Worm (Caenorhabditis elegans): ENCODE results near the gene C37E2.3.

Gene C37E2.3

DNA sequence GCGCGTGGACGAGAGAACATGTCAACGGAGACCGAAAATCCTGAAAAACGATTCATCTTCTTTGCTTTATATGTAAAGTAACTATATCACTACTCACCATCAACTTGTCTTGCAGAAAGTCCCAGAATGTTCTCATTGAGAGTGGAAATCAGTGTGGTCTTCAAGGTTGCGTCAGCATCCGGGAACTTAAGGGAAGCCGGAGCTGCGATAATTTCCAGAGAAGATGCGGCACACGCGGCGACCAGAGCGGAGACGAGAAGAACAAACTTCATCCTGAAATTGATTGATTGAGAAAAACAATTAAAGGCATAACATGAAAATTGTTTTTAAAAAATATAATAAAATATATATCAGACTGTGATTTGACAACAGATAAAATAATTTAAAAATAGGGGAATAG is 16.0 kb upstream of the C37E2.3 start, which contains the start of gene vha-20 (continued):
- TF ChIP-seq dpff-1 (tag; optimal IDR thresholded peaks at IDR 0.05): no peak
- TF ChIP-seq madf-8 (GFP tag; conservative IDR thresholded peaks at IDR 0.05): no peak

DNA sequence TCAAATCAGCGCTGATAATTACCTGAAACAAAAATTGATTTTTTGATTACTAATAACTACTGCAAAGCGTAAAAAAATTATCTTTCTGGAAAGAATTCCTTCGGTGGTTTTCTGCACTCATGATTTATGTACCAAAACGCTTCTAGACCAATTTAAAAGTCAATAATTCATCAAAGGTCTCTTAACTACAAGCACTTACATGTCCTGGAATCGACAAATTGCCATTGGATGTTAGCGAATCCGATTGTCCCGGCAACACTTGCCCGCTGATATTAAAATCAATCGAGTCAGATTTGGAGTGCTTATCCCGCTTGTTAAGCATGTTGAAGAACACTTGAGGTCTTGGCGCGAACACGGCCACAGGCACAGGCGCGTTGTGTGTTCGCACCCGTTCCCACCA is 15.1 kb upstream of the C37E2.3 start:
- TF ChIP-seq dpl-1 (GFP tag; optimal IDR thresholded peaks at IDR 0.05) (no peak), ets-4 (GFP tag; optimal IDR thresholded peaks at IDR 0.05) (no peak), cebp-2 (GFP tag; IDR thresholded peaks at IDR 0.05) (0 out of 2 replicates have a peak, but pooled peaks have one; percentile 44), madf-10 (tag; optimal IDR thresholded peaks at IDR 0.05) (no peak)

DNA sequence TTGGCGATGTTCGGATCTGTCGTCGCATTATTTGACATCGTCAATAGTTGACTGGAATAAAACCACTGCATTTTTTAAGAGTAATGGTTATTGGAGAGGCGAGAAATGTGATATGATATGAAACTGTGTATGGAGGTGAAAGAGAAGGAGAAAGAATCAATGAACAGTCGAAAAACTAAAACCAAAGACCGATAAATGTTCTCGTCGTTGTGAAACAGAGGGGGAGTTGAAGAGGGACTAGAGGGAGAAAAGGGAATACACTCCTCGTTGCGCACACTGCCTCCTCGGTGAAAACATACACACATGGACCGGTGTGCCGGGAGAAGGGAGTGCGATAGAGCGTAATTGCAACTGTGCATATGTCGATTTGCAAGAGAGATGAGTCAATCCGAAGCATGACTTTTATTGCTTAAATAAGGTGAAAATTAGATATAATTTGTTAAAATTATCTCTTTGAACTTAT is 10.7 kb upstream of the C37E2.3 start, which contains the start of gene sym-4:
sym-4 (minus strand) TSS at position 51 of the 463 bp plus-strand sequence.
- TF ChIP-seq sdz-38 (tag; optimal IDR thresholded peaks at IDR 0.05) (no peak), attf-3 (GFP tag; conservative IDR thresholded peaks at IDR 0.05) (no peak), mcd-1 (GFP tag; IDR thresholded peaks at IDR 0.05) (peak; percentile 97), K11D2.4 (GFP tag; IDR thresholded peaks at IDR 0.05) (peak; percentile 84), mxl-1 (tag; optimal IDR thresholded peaks at IDR 0.05) (no peak), zim-3 (tag; optimal IDR thresholded peaks at IDR 0.05) (no peak), hmg-1.2 (GFP tag; IDR thresholded peaks at IDR 0.05) (peak; percentile 91), ceh-27 (GFP tag; optimal IDR thresholded peaks at IDR 0.05) (peak; percentile 86), hmg-20 (GFP tag; IDR thresholded peaks at IDR 0.05) (no peak), let-607 (tag; optimal IDR thresholded peaks at IDR 0.05) (peak; percentile 69), Y56A3A.18 (GFP tag; IDR thresholded peaks at IDR 0.05) (0 out of 2 replicates have a peak, but pooled peaks have one; percentile 31), madf-6 (GFP tag; IDR thresholded peaks at IDR 0.05) (no peak), F23B12.7 (tag; optimal IDR thresholded peaks at IDR 0.05; ENCODE audit: insufficient read depth) (peak; percentile 63), madf-8 (GFP tag; conservative IDR thresholded peaks at IDR 0.05) (no peak), ekl-4 (GFP tag; IDR thresholded peaks at IDR 0.05) (peak; percentile 92), C06A6.2 (GFP tag; conservative IDR thresholded peaks at IDR 0.05) (peak; percentile 85), nhr-90 (tag; optimal IDR thresholded peaks at IDR 0.05) (peak; percentile 91), lin-54 (GFP tag; optimal IDR thresholded peaks at IDR 0.05) (peak; percentile 66), lag-1 (GFP tag; IDR thresholded peaks at IDR 0.05) (no peak), ceh-91 (GFP tag; IDR thresholded peaks at IDR 0.05) (no peak), ceh-58 (GFP tag; IDR thresholded peaks at IDR 0.05) (no peak), madf-3 (GFP tag; IDR thresholded peaks at IDR 0.05) (no peak), aptf-3 (GFP tag; IDR thresholded peaks at IDR 0.05) (no peak), T07F8.4 (tag; optimal IDR thresholded peaks at IDR 0.05) (no peak), ztf-26 (tag; optimal IDR thresholded peaks at IDR 0.05) (peak; percentile 89), nhr-179 (tag; optimal IDR thresholded peaks at IDR 0.05) (no peak), fkh-3 (tag; optimal IDR thresholded peaks at IDR 0.05) (no peak), tbx-9 (tag; optimal IDR thresholded peaks at IDR 0.05; ENCODE audit: borderline replicate concordance) (no peak), lsy-27 (tag; optimal IDR thresholded peaks at IDR 0.05; ENCODE audit: borderline replicate concordance, insufficient read depth) (peak; percentile 15), him-1 (tag; optimal IDR thresholded peaks at IDR 0.05) (no peak), akir-1 (GFP tag; optimal IDR thresholded peaks at IDR 0.05) (peak; percentile 30), snpc-4 (GFP tag; optimal IDR thresholded peaks at IDR 0.05) (no peak), snpc-4 (tag; optimal IDR thresholded peaks at IDR 0.05) (peak; percentile 4 to 79 (median 66)), ztf-25 (GFP tag; IDR thresholded peaks at IDR 0.05) (no peak), bed-1 (GFP tag; IDR thresholded peaks at IDR 0.05) (no peak), attf-5 (GFP tag; optimal IDR thresholded peaks at IDR 0.05) (peak; percentile 98), attf-6 (GFP tag; IDR thresholded peaks at IDR 0.05) (no peak), lin-26 (GFP tag; IDR thresholded peaks at IDR 0.05) (peak; percentile 82), F52B5.7 (tag; optimal IDR thresholded peaks at IDR 0.05) (no peak), sea-2 (GFP tag; IDR thresholded peaks at IDR 0.05) (no peak), rpc-1 (optimal IDR thresholded peaks at IDR 0.05) (no peak), rpc-1 (tag; optimal IDR thresholded peaks at IDR 0.05) (no peak)

All from whole organism, young adult.